Fruit fly (Drosophila melanogaster): Measurements from ENCODE around the gene Unc-76.

DNA sequence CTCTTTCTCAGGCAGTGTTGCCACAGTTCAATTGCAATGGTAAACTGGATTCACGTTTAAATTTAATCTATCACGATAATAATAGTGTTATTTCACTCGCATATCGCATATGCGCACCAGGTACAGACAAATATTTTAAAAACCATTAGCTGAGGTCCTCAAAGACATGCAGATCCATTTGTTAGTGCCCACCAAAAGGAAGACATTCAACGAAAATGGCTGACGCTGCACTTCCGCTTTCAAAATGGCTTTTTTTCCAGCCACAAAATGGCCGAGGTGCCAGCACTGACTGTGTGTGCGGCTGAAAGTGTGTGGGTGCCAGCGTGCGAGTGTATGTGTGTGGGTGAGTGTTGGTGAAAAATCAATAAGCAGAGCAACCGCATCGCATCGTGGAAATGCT, 19.3 kb upstream of the Unc-76 start:
- no peak for TF ChIP-seq ttk (optimal IDR thresholded peaks at IDR 0.05)
- no peak for TF ChIP-seq h (optimal IDR thresholded peaks at IDR 0.05)
- TF ChIP-seq insv (optimal IDR thresholded peaks at IDR 0.05): no peak
- TF ChIP-seq Sin3A (optimal IDR thresholded peaks at IDR 0.05): no peak
